Fruit fly (Drosophila melanogaster) Kc167 (cell line): Measurements from ENCODE around the gene CG7215.

ENCODE experiments used
- Myc ChIP-seq: fragments of >200 bp; optimal IDR thresholded peaks from 2 replicates; lab custom pipeline; 2017; ENCODE audit warnings: missing external identifiers
- h ChIP-seq: fragments of >200 bp; optimal IDR thresholded peaks from 3 replicates; lab custom pipeline; 2018; ENCODE audit warnings: missing external identifiers
- psq ChIP-seq: fragments of >200 bp; optimal IDR thresholded peaks from 2 replicates; lab custom pipeline; 2017; ENCODE audit warnings: missing external identifiers

dm6 chr3R:18157459-18157858 is 9.6 kb downstream of the CG7215 start:
- TF ChIP-seq psq (lab: Kevin White, UChicago) (no peak), h (lab: Kevin White, UChicago) (no peak), Myc (lab: Kevin White, UChicago) (no peak)
